Worm (Caenorhabditis elegans) whole organism, mixed stage, embryonic: ENCODE data around the gene C08E3.14.

Experiments
- M03D4.4 ChIP-seq: sonication (generic microtip); optimal IDR thresholded peaks from 2 replicates; lab custom pipeline; 2017; ENCODE audit warnings: mild to moderate bottlenecking, missing genetic modification characterization, missing compliant biosample characterization
- bed-3 ChIP-seq: fragments of 200-800 bp; sonication (Bioruptor generic); optimal IDR thresholded peaks from 3 replicates; lab custom pipeline; 2018; ENCODE audit warnings: mild to moderate bottlenecking, missing genetic modification characterization, moderate library complexity, missing compliant biosample characterization
- blmp-1 ChIP-seq: fragments of 150-350 bp; optimal IDR thresholded peaks from 2 replicates; lab custom pipeline; 2014; ENCODE audit warnings: missing biosample characterization, missing genetic modification characterization
- ceh-39 ChIP-seq: fragments of 150-350 bp; optimal IDR thresholded peaks from 2 replicates; lab custom pipeline; 2014; ENCODE audit warnings: missing biosample characterization, missing genetic modification characterization
- ceh-43 ChIP-seq: fragments of 200-800 bp; sonication (Bioruptor generic); optimal IDR thresholded peaks from 2 replicates; lab custom pipeline; 2018; ENCODE audit warnings: mild to moderate bottlenecking, missing genetic modification characterization, moderate library complexity, missing compliant biosample characterization
- ceh-83 ChIP-seq: fragments of 200-800 bp; sonication (Bioruptor generic); optimal IDR thresholded peaks from 2 replicates; lab custom pipeline; 2018; ENCODE audit warnings: mild to moderate bottlenecking, missing genetic modification characterization, missing compliant biosample characterization
- ces-1 ChIP-seq: fragments of 150-350 bp; optimal IDR thresholded peaks from 2 replicates; lab custom pipeline; 2014; ENCODE audit warnings: missing biosample characterization, missing genetic modification reagents, missing genetic modification characterization
- cnd-1 ChIP-seq: fragments of 200-800 bp; sonication (Bioruptor generic); optimal IDR thresholded peaks from 2 replicates; lab custom pipeline; 2018; ENCODE audit warnings: mild to moderate bottlenecking, missing genetic modification characterization, missing compliant biosample characterization
- drap-1 ChIP-seq: fragments of 200-800 bp; sonication (Bioruptor generic); optimal IDR thresholded peaks from 3 replicates; lab custom pipeline; 2018; ENCODE audit warnings: mild to moderate bottlenecking, missing genetic modification characterization, missing compliant biosample characterization
- elt-1 ChIP-seq: sonication (generic microtip); optimal IDR thresholded peaks from 2 replicates; lab custom pipeline; 2017; ENCODE audit warnings: missing genetic modification characterization, mild to moderate bottlenecking, missing compliant biosample characterization, antibody characterized with exemption, moderate library complexity, borderline replicate concordance; ENCODE audit not compliant: insufficient read depth
- elt-3 ChIP-seq: fragments of 150-350 bp; optimal IDR thresholded peaks from 2 replicates; lab custom pipeline; 2014; ENCODE audit warnings: missing biosample characterization, missing genetic modification characterization
- flh-1 ChIP-seq: fragments of 200-800 bp; sonication (Bioruptor generic); optimal IDR thresholded peaks from 2 replicates; lab custom pipeline; 2018; ENCODE audit warnings: mild to moderate bottlenecking, missing genetic modification characterization, moderate library complexity, missing compliant biosample characterization
- ham-2 ChIP-seq: fragments of 200-800 bp; sonication (Bioruptor generic); optimal IDR thresholded peaks from 2 replicates; lab custom pipeline; 2018; ENCODE audit warnings: mild to moderate bottlenecking, missing genetic modification characterization, missing compliant biosample characterization
- hlh-1 ChIP-seq: fragments of 150-350 bp; optimal IDR thresholded peaks from 2 replicates; lab custom pipeline; 2014; ENCODE audit warnings: missing biosample characterization, missing genetic modification reagents, missing genetic modification characterization
- lin-13 ChIP-seq: fragments of 150-350 bp; optimal IDR thresholded peaks from 2 replicates; lab custom pipeline; 2014; ENCODE audit warnings: missing biosample characterization, missing genetic modification characterization
- lin-32 ChIP-seq: fragments of 200-800 bp; sonication (Bioruptor generic); optimal IDR thresholded peaks from 2 replicates; lab custom pipeline; 2018; ENCODE audit warnings: mild to moderate bottlenecking, missing genetic modification characterization, missing compliant biosample characterization
- lsy-2 ChIP-seq: fragments of 150-350 bp; optimal IDR thresholded peaks from 2 replicates; lab custom pipeline; 2014; ENCODE audit warnings: missing biosample characterization, missing genetic modification characterization
- mab-5 ChIP-seq: fragments of 150-350 bp; optimal IDR thresholded peaks from 2 replicates; lab custom pipeline; 2014; ENCODE audit warnings: missing biosample characterization, missing genetic modification characterization
- mep-1 ChIP-seq: fragments of 150-350 bp; optimal IDR thresholded peaks from 2 replicates; lab custom pipeline; 2017; ENCODE audit warnings: missing biosample characterization, missing genetic modification reagents, missing genetic modification characterization, inconsistent platforms
- mls-2 ChIP-seq: sonication (generic microtip); optimal IDR thresholded peaks from 2 replicates; lab custom pipeline; 2016; ENCODE audit warnings: mild to moderate bottlenecking, missing genetic modification characterization, moderate library complexity, missing compliant biosample characterization
- nhr-12 ChIP-seq: fragments of 150-350 bp; optimal IDR thresholded peaks from 2 replicates; lab custom pipeline; 2014; ENCODE audit warnings: missing biosample characterization, missing genetic modification characterization
- nhr-2 ChIP-seq: fragments of 150-350 bp; optimal IDR thresholded peaks from 2 replicates; lab custom pipeline; 2014; ENCODE audit warnings: missing biosample characterization, missing genetic modification characterization
- nhr-237 ChIP-seq: fragments of 150-350 bp; optimal IDR thresholded peaks from 2 replicates; lab custom pipeline; 2014; ENCODE audit warnings: missing biosample characterization, missing genetic modification characterization
- nhr-28 ChIP-seq: fragments of 150-350 bp; optimal IDR thresholded peaks from 2 replicates; lab custom pipeline; 2014; ENCODE audit warnings: missing biosample characterization, missing genetic modification characterization
- nhr-76 ChIP-seq: sonication (generic microtip); optimal IDR thresholded peaks from 2 replicates; lab custom pipeline; 2017; ENCODE audit warnings: missing biosample characterization, missing genetic modification characterization
- sem-2 ChIP-seq: fragments of 200-800 bp; sonication (Bioruptor generic); optimal IDR thresholded peaks from 2 replicates; lab custom pipeline; 2018; ENCODE audit warnings: mild to moderate bottlenecking, missing genetic modification characterization, missing compliant biosample characterization
- snpc-4 ChIP-seq: fragments of 150-350 bp; optimal IDR thresholded peaks from 2 replicates; lab custom pipeline; 2014; ENCODE audit warnings: missing biosample characterization, missing genetic modification characterization
- sptf-1 ChIP-seq: sonication (generic microtip); optimal IDR thresholded peaks from 2 replicates; lab custom pipeline; 2017; ENCODE audit warnings: mild to moderate bottlenecking, missing genetic modification characterization, moderate library complexity, missing compliant biosample characterization
- tbx-8 ChIP-seq: fragments of 200-800 bp; sonication (Bioruptor generic); optimal IDR thresholded peaks from 2 replicates; lab custom pipeline; 2018; ENCODE audit warnings: mild to moderate bottlenecking, missing genetic modification characterization, moderate library complexity, missing compliant biosample characterization
- unc-120 ChIP-seq: sonication (generic microtip); optimal IDR thresholded peaks from 2 replicates; lab custom pipeline; 2017; ENCODE audit warnings: missing genetic modification characterization, missing compliant biosample characterization; ENCODE audit not compliant: poor library complexity, severe bottlenecking
- unc-39 ChIP-seq: fragments of 150-350 bp; optimal IDR thresholded peaks from 2 replicates; lab custom pipeline; 2014; ENCODE audit warnings: missing biosample characterization, missing genetic modification characterization
- unc-62 ChIP-seq: fragments of 150-350 bp; optimal IDR thresholded peaks from 2 replicates; lab custom pipeline; 2014; ENCODE audit warnings: missing biosample characterization, missing genetic modification reagents, missing genetic modification characterization
- ztf-11 ChIP-seq: fragments of 150-350 bp; optimal IDR thresholded peaks from 2 replicates; lab custom pipeline; 2014; ENCODE audit warnings: missing biosample characterization, missing genetic modification characterization

Gene C08E3.14

ce11 chrII:1603049-1603448 is 22.7 kb upstream of the C08E3.14 start:
- TF ChIP-seq cnd-1 (tag; lab: Kevin White, UChicago) (no peak), blmp-1 (no peak), ceh-43 (GFP tag; lab: Kevin White, UChicago) (no peak), ceh-39 (tag; lab: Kevin White, UChicago) (no peak), nhr-2 (tag; lab: Kevin White, UChicago) (no peak), lin-13 (no peak), unc-120 (tag; lab: Kevin White, UChicago) (no peak), nhr-28 (tag; lab: Kevin White, UChicago) (no peak), drap-1 (no peak), nhr-12 (tag; lab: Kevin White, UChicago) (no peak), bed-3 (no peak), unc-39 (tag; lab: Kevin White, UChicago) (no peak), nhr-76 (tag; lab: Kevin White, UChicago) (no peak), ces-1 (GFP tag; lab: Kevin White, UChicago) (no peak), tbx-8 (GFP tag; lab: Kevin White, UChicago) (no peak), mab-5 (tag; lab: Kevin White, UChicago) (no peak)

DNA sequence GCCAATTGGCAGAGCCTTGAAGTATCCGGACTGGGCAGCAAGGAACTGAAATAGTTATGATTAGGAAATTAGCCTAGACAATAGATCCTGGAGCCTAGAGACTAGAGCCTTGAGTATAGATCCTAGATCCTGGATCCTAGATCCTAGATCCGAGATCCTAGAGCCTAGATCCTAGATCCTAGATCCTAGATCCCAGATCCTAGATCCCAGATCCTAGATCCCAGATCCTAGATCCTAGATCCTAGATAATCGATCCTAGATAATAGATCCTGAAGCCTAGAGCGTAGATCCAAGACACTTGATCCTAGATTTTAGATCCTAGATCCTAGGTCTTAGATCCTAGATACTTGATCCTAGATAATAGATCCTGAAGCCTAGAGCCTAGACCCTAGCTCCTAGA is 20.8 kb upstream of the C08E3.14 start:
- TF ChIP-seq elt-1 = peak; percentile 73
- no peak for TF ChIP-seq bed-3

ce11 chrII:1606079-1606478 is 19.7 kb upstream of the C08E3.14 start, which contains the start of gene bath-33:
bath-33 (minus strand) TSS chrII:1606179.
- TF ChIP-seq nhr-12 (tag; lab: Kevin White, UChicago) (no peak), ces-1 (GFP tag; lab: Kevin White, UChicago) (no peak), tbx-8 (GFP tag; lab: Kevin White, UChicago) (no peak), unc-120 (tag; lab: Kevin White, UChicago) (no peak), hlh-1 (tag; lab: Kevin White, UChicago) (no peak), mab-5 (tag; lab: Kevin White, UChicago) (no peak), nhr-28 (tag; lab: Kevin White, UChicago) (no peak), lsy-2 (tag; lab: Kevin White, UChicago) (no peak), ztf-11 (no peak), nhr-237 (tag; lab: Kevin White, UChicago) (no peak), drap-1 (no peak), sem-2 (GFP tag; lab: Kevin White, UChicago) (no peak), unc-62 (no peak), snpc-4 (no peak), M03D4.4 (tag; lab: Kevin White, UChicago) (no peak), blmp-1 (no peak), flh-1 (GFP tag; lab: Kevin White, UChicago) (no peak), unc-39 (tag; lab: Kevin White, UChicago) (no peak), ceh-83 (GFP tag; lab: Kevin White, UChicago) (no peak)

ce11 chrII:1607575-1607974 is 18.2 kb upstream of the C08E3.14 start:
- no peak for TF ChIP-seq ztf-11
- no peak for TF ChIP-seq cnd-1 (tag; lab: Kevin White, UChicago)
- no peak for TF ChIP-seq sptf-1 (tag; lab: Kevin White, UChicago)
- no peak for TF ChIP-seq nhr-2 (tag; lab: Kevin White, UChicago)
- no peak for TF ChIP-seq unc-120 (tag; lab: Kevin White, UChicago)
- TF ChIP-seq ham-2 = no peak
- no peak for TF ChIP-seq ceh-83 (GFP tag; lab: Kevin White, UChicago)
- no peak for TF ChIP-seq nhr-28 (tag; lab: Kevin White, UChicago)
- no peak for TF ChIP-seq blmp-1

DNA sequence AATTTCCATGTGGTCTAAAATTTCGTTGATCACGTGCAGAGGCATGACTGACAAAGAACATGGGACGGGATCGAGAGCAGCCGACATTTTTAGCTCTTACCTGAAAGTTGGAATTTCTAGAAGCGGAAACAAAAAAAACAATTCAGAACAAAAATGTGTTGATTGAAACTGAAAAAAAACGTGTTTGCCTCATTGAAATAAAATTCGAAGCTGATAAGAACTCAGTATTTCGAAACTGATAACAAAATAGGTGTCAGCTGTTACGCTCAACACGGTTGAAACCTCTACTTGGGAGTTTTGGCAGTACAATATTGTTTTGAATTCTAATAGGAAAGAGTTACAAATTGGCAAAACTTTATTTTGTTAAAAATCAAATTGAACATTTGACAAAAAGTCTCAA is 16.9 kb upstream of the C08E3.14 start:
- TF ChIP-seq ztf-11 (no peak), nhr-28 (tag; lab: Kevin White, UChicago) (no peak), elt-1 (no peak), nhr-2 (tag; lab: Kevin White, UChicago) (no peak)

DNA sequence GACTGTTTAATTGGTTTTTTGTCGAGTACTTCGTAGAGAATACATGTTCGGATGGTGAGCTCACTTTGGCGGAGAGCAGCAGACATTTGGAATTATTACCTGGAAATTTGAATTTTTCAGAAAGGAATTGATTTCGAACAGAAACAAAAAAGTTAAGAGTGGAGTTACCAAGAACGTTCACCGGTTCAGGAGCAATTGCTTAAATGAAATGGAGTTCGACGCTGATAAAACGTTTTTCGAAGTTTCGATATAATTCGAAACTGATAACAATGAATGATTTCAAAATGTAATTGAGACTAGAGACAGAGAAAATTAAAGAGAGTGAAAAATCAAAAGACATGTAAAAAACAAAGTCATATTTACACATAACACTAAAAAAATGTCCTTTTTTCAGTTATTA is 15.1 kb upstream of the C08E3.14 start, which contains the start of gene fbxa-163:
Gene fbxa-163 (minus strand): TSS at position 101 of the 400 bp plus-strand sequence.
- no peak for TF ChIP-seq mls-2 (tag; lab: Kevin White, UChicago)
- no peak for TF ChIP-seq ztf-11
- TF ChIP-seq unc-39 (tag; lab: Kevin White, UChicago) = no peak
- TF ChIP-seq unc-120 (tag; lab: Kevin White, UChicago) = no peak
- no peak for TF ChIP-seq M03D4.4 (tag; lab: Kevin White, UChicago)
- no peak for TF ChIP-seq nhr-237 (tag; lab: Kevin White, UChicago)
- no peak for TF ChIP-seq elt-1
- TF ChIP-seq lin-32 (GFP tag; lab: Kevin White, UChicago) = no peak
- TF ChIP-seq mep-1 (tag; lab: Kevin White, UChicago) = no peak
- no peak for TF ChIP-seq nhr-28 (tag; lab: Kevin White, UChicago)
- TF ChIP-seq unc-62 = no peak
- no peak for TF ChIP-seq elt-3 (tag; lab: Kevin White, UChicago)
- no peak for TF ChIP-seq ceh-43 (GFP tag; lab: Kevin White, UChicago)
- TF ChIP-seq sptf-1 (tag; lab: Kevin White, UChicago) = no peak
- no peak for TF ChIP-seq nhr-12 (tag; lab: Kevin White, UChicago)
- no peak for TF ChIP-seq nhr-76 (tag; lab: Kevin White, UChicago)
- no peak for TF ChIP-seq ces-1 (GFP tag; lab: Kevin White, UChicago)
- TF ChIP-seq tbx-8 (GFP tag; lab: Kevin White, UChicago) = no peak
